Worm (Caenorhabditis elegans): ENCODE data around the gene nhr-57.

- TF ChIP-seq lin-13 (GFP tag; optimal IDR thresholded peaks at IDR 0.05) (no peak), dve-1 (tag; optimal IDR thresholded peaks at IDR 0.05; ENCODE audit: insufficient read depth) (no peak), jun-1 (tag; optimal IDR thresholded peaks at IDR 0.05) (no peak), ztf-7 (tag; optimal IDR thresholded peaks at IDR 0.05) (no peak), ZK546.5 (tag; optimal IDR thresholded peaks at IDR 0.05) (no peak), ceh-62 (tag; optimal IDR thresholded peaks at IDR 0.05) (no peak), aly-2 (tag; optimal IDR thresholded peaks at IDR 0.05) (no peak), fkh-10 (GFP tag; optimal IDR thresholded peaks at IDR 0.05) (no peak), vab-7 (GFP tag; IDR thresholded peaks at IDR 0.05) (no peak)
Measured at ce11 chrV:4169658-4170057, 38.0 kb downstream of the nhr-57 start.
